Fruit fly (Drosophila melanogaster): ENCODE measurements around the gene CG8086.

The CG8086 gene

dm6 chr2L:8266145-8266544 is 8.8 kb upstream of the CG8086 start (continued):
- TF ChIP-seq Mes4 (GFP tag; optimal IDR thresholded peaks at IDR 0.05) (no peak), CG5180 (GFP tag; optimal IDR thresholded peaks at IDR 0.05) (peak; percentile 40), CG31441 (GFP tag; IDR thresholded peaks at IDR 0.05) (peak; percentile 83), Sox102F (GFP tag; optimal IDR thresholded peaks at IDR 0.05) (peak; percentile 59), otp (GFP tag; IDR thresholded peaks at IDR 0.05) (no peak), CG12104 (GFP tag; optimal IDR thresholded peaks at IDR 0.05) (peak; percentile 55), CG12299 (tag; optimal IDR thresholded peaks at IDR 0.05) (no peak), Six4 (GFP tag; optimal IDR thresholded peaks at IDR 0.05) (peak; percentile 30), ems (GFP tag; optimal IDR thresholded peaks at IDR 0.05) (no peak), CG10267 (tag; optimal IDR thresholded peaks at IDR 0.05) (peak; percentile 47), Hr51 (GFP tag; optimal IDR thresholded peaks at IDR 0.05) (peak in 1 of 2 experiments; percentile 92), CG15011 (GFP tag; optimal IDR thresholded peaks at IDR 0.05) (peak; percentile 30), CG32767 (GFP tag; IDR thresholded peaks at IDR 0.05) (0 out of 2 replicates have a peak, but pooled peaks have one; percentile 23), CG16863 (GFP tag; optimal IDR thresholded peaks at IDR 0.05) (no peak), odd (GFP tag; optimal IDR thresholded peaks at IDR 0.05) (peak; percentile 60), CG13624 (GFP tag; optimal IDR thresholded peaks at IDR 0.05) (no peak), YL-1 (GFP tag; optimal IDR thresholded peaks at IDR 0.05) (peak; percentile 35), pan (optimal IDR thresholded peaks at IDR 0.05) (no peak), pan (GFP tag; optimal IDR thresholded peaks at IDR 0.05 in 1 of 2, IDR thresholded peaks at IDR 0.05 in 1 of 2) (peak in 1 of 2 experiments; percentile 74)

dm6 chr2L:8255406-8255805 is 1.9 kb downstream of the CG8086 start:
- peak; percentile 33 for TF ChIP-seq CG12391 (tag; optimal IDR thresholded peaks at IDR 0.05)
- peak; percentile 51 for TF ChIP-seq sens (GFP tag)
- peak; percentile 3 for TF ChIP-seq mam (GFP tag; optimal IDR thresholded peaks at IDR 0.05)
- TF ChIP-seq CG6175 (GFP tag; IDR thresholded peaks at IDR 0.05), result no peak
- 0 out of 2 replicates have a peak, but pooled peaks have one; percentile 5 for TF ChIP-seq CG14014 (GFP tag; IDR thresholded peaks at IDR 0.05)
- TF ChIP-seq ttk (GFP tag; IDR thresholded peaks at IDR 0.05), result peak; percentile 19; the same call in 1 of the 2 replicates
- no peak for TF ChIP-seq zf30C (GFP tag; optimal IDR thresholded peaks at IDR 0.05)
- TF ChIP-seq CG11695 (GFP tag; IDR thresholded peaks at IDR 0.05), result peak; percentile 59; the same call in 1 of the 3 replicates
- TF ChIP-seq CG10979 (tag; optimal IDR thresholded peaks at IDR 0.05), result no peak
- no peak for TF ChIP-seq Bteb2 (GFP tag; optimal IDR thresholded peaks at IDR 0.05)
- TF ChIP-seq Scr (GFP tag; IDR thresholded peaks at IDR 0.05; ENCODE audit: partially characterized antibody), result no peak
- TF ChIP-seq CG11560 (tag; IDR thresholded peaks at IDR 0.05), result no peak
- TF ChIP-seq vvl (GFP tag; IDR thresholded peaks at IDR 0.05), result peak; percentile 23
- TF ChIP-seq CG14441 (GFP tag; IDR thresholded peaks at IDR 0.05), result peak; percentile 36; the same call in 1 of the 2 replicates
- TF ChIP-seq inv (GFP tag; IDR thresholded peaks at IDR 0.05; ENCODE audit: partially characterized antibody), result no peak
- TF ChIP-seq cwo (GFP tag; optimal IDR thresholded peaks at IDR 0.05), result peak; percentile 18
- TF ChIP-seq ssp (GFP tag; IDR thresholded peaks at IDR 0.05), result no peak
- no peak for TF ChIP-seq Ets97D (GFP tag; optimal IDR thresholded peaks at IDR 0.05)
- peak; percentile 53 for TF ChIP-seq Blimp-1 (GFP tag; optimal IDR thresholded peaks at IDR 0.05)
- TF ChIP-seq dysf (GFP tag; IDR thresholded peaks at IDR 0.05), result 0 out of 3 replicates have a peak, but pooled peaks have one; percentile 48
- peak; percentile 18 for TF ChIP-seq Hmr (GFP tag; optimal IDR thresholded peaks at IDR 0.05)
- TF ChIP-seq usp (GFP tag; optimal IDR thresholded peaks at IDR 0.05), result no peak
- TF ChIP-seq gem (tag; optimal IDR thresholded peaks at IDR 0.05), result no peak
- TF ChIP-seq crc (GFP tag; optimal IDR thresholded peaks at IDR 0.05), result no peak
- 0 out of 2 replicates have a peak, but pooled peaks have one; percentile 8 for TF ChIP-seq CG17328 (GFP tag; IDR thresholded peaks at IDR 0.05)
- no peak for TF ChIP-seq CG14860 (GFP tag; IDR thresholded peaks at IDR 0.05; ENCODE audit: partially characterized antibody)
- peak in 1 of 2 experiments; percentile 4 for TF ChIP-seq chif (GFP tag; optimal IDR thresholded peaks at IDR 0.05)
- no peak for TF ChIP-seq Lpt (GFP tag; optimal IDR thresholded peaks at IDR 0.05)
- no peak for TF ChIP-seq CG15696 (tag; optimal IDR thresholded peaks at IDR 0.05)
- TF ChIP-seq Dip2 (GFP tag; IDR thresholded peaks at IDR 0.05), result no peak
- no peak for TF ChIP-seq CG18476 (GFP tag; optimal IDR thresholded peaks at IDR 0.05)
- 0 out of 3 replicates have a peak, but pooled peaks have one; percentile 22 for TF ChIP-seq CG2889 (GFP tag; IDR thresholded peaks at IDR 0.05)
- TF ChIP-seq CG32767 (GFP tag; IDR thresholded peaks at IDR 0.05), result no peak

Measured in whole organism, embryonic.